Worm (Caenorhabditis elegans) whole organism, L4 larva: ENCODE measurements around the gene R03E9.2.

ENCODE experiments used
- F26F4.8 ChIP-seq: fragments of 200-800 bp; sonication (Bioruptor generic); conservative IDR thresholded peaks from 2 replicates; pipeline ENCODE4 v1.3.6; 2022; ENCODE audit warnings: missing genetic modification characterization, missing compliant biosample characterization
- F37D6.2 ChIP-seq: sonication (generic microtip); optimal IDR thresholded peaks from 2 replicates; lab custom pipeline; 2016; ENCODE audit warnings: mild to moderate bottlenecking, missing genetic modification characterization, missing compliant biosample characterization
- R02D3.7 ChIP-seq: fragments of 150-350 bp; sonication (generic microtip); optimal IDR thresholded peaks from 3 replicates; lab custom pipeline; 2014; ENCODE audit warnings: missing biosample characterization, missing genetic modification characterization
- T20F7.1 ChIP-seq: fragments of 200-800 bp; sonication (Bioruptor generic); optimal IDR thresholded peaks from 2 replicates; lab custom pipeline; 2018; ENCODE audit warnings: mild to moderate bottlenecking, missing genetic modification characterization, missing compliant biosample characterization
- T26A8.4 ChIP-seq: fragments of 200-800 bp; sonication (Bioruptor generic); IDR thresholded peaks from 2 replicates; pipeline ENCODE4 v1.3.6; 2022; ENCODE audit warnings: missing genetic modification characterization, missing compliant biosample characterization
- Y105C5A.15 ChIP-seq: fragments of 200-800 bp; sonication (Bioruptor generic); IDR thresholded peaks from 2 replicates; pipeline ENCODE4 v1.3.6; 2022; ENCODE audit warnings: missing genetic modification characterization, missing compliant biosample characterization
- Y48G9A.11 ChIP-seq: fragments of 200-800 bp; sonication (Bioruptor generic); IDR thresholded peaks from 2 replicates; pipeline ENCODE4 v1.3.6; 2022; ENCODE audit warnings: missing genetic modification reagents, missing genetic modification characterization, missing compliant biosample characterization
- Y75B8A.6 ChIP-seq: fragments of 200-800 bp; sonication (Bioruptor generic); IDR thresholded peaks from 2 replicates; pipeline ENCODE4 v1.3.6; 2022; ENCODE audit warnings: missing genetic modification reagents, missing genetic modification characterization, missing compliant biosample characterization
- ZK337.2 ChIP-seq: fragments of 200-800 bp; sonication (Bioruptor generic); IDR thresholded peaks from 2 replicates; pipeline ENCODE4 v1.3.6; 2022; ENCODE audit warnings: missing genetic modification reagents, missing genetic modification characterization, missing compliant biosample characterization
- ceh-28 ChIP-seq: fragments of 150-350 bp; optimal IDR thresholded peaks from 2 replicates; lab custom pipeline; 2014; ENCODE audit warnings: missing biosample characterization, missing genetic modification reagents, missing genetic modification characterization
- ceh-44 ChIP-seq: fragments of 200-800 bp; sonication (Bioruptor generic); IDR thresholded peaks from 2 replicates; pipeline ENCODE4 v1.3.6; 2022; ENCODE audit warnings: missing genetic modification reagents, missing genetic modification characterization, missing compliant biosample characterization
- ceh-82 ChIP-seq: sonication (generic microtip); optimal IDR thresholded peaks from 2 replicates; lab custom pipeline; 2017; ENCODE audit warnings: missing biosample characterization, missing genetic modification characterization
- cey-2 ChIP-seq: sonication (generic microtip); optimal IDR thresholded peaks from 3 replicates; lab custom pipeline; 2017; ENCODE audit warnings: missing genetic modification characterization, mild to moderate bottlenecking, missing compliant biosample characterization, antibody characterized with exemption, borderline replicate concordance; ENCODE audit not compliant: insufficient read depth
- ctbp-1 ChIP-seq: fragments of 200-800 bp; sonication (Bioruptor generic); IDR thresholded peaks from 2 replicates; pipeline ENCODE4 v1.3.6; 2022; ENCODE audit warnings: missing genetic modification reagents, missing genetic modification characterization, missing compliant biosample characterization
- daf-12 ChIP-seq: fragments of 150-350 bp; optimal IDR thresholded peaks from 2 replicates; lab custom pipeline; 2014; ENCODE audit warnings: missing biosample characterization, missing genetic modification reagents, missing genetic modification characterization
- daf-19 ChIP-seq: fragments of 200-800 bp; sonication (Bioruptor generic); conservative IDR thresholded peaks from 2 replicates; pipeline ENCODE4 v1.3.6; 2022; ENCODE audit warnings: missing genetic modification characterization, missing compliant biosample characterization
- dmd-6 ChIP-seq: fragments of 200-800 bp; sonication (Bioruptor generic); IDR thresholded peaks from 2 replicates; pipeline ENCODE4 v1.3.6; 2022; ENCODE audit warnings: missing genetic modification reagents, missing genetic modification characterization, missing compliant biosample characterization
- egl-43 ChIP-seq: fragments of 200-800 bp; sonication (Bioruptor generic); IDR thresholded peaks from 2 replicates; pipeline ENCODE4 v1.3.6; 2022; ENCODE audit warnings: missing genetic modification reagents, missing genetic modification characterization, missing compliant biosample characterization
- fkh-10 ChIP-seq: fragments of 150-350 bp; optimal IDR thresholded peaks from 2 replicates; lab custom pipeline; 2014; ENCODE audit warnings: missing biosample characterization, missing genetic modification reagents, missing genetic modification characterization
- gei-8 ChIP-seq: fragments of 200-800 bp; sonication (Bioruptor generic); optimal IDR thresholded peaks from 2 replicates; lab custom pipeline; 2018; ENCODE audit warnings: mild to moderate bottlenecking, missing genetic modification characterization, missing compliant biosample characterization
- hif-1 ChIP-seq, 2 experiments: sonication (generic microtip); optimal IDR thresholded peaks; 2 replicates each; lab custom pipeline; 2016 to 2017; ENCODE audit warnings: missing compliant biosample characterization in 2 of 2, missing genetic modification characterization in 2 of 2, missing genetic modification reagents in 2 of 2, missing genotype in 2 of 2, mild to moderate bottlenecking in 1 of 2
- hlh-30 ChIP-seq: sonication (generic microtip); optimal IDR thresholded peaks from 2 replicates; lab custom pipeline; 2017; ENCODE audit warnings: antibody characterized with exemption, mild to moderate bottlenecking, missing genetic modification characterization, missing compliant biosample characterization; ENCODE audit not compliant: insufficient read depth
- hmg-1.1 ChIP-seq: fragments of 200-800 bp; sonication (Bioruptor generic); IDR thresholded peaks from 2 replicates; pipeline ENCODE4 v1.3.6; 2022; ENCODE audit warnings: missing genetic modification reagents, missing genetic modification characterization, missing compliant biosample characterization
- lin-29 ChIP-seq: fragments of 200-800 bp; sonication (Bioruptor generic); IDR thresholded peaks from 2 replicates; pipeline ENCODE4 v1.3.6; 2022; ENCODE audit warnings: missing genetic modification reagents, missing genetic modification characterization, missing compliant biosample characterization
- lin-38 ChIP-seq: fragments of 200-800 bp; sonication (Bioruptor generic); IDR thresholded peaks from 2 replicates; pipeline ENCODE4 v1.3.6; 2022; ENCODE audit warnings: missing genetic modification reagents, missing genetic modification characterization, missing compliant biosample characterization
- mes-2 ChIP-seq: sonication (generic microtip); optimal IDR thresholded peaks from 2 replicates; lab custom pipeline; 2016; ENCODE audit warnings: missing genotype, mild to moderate bottlenecking, missing genetic modification characterization, missing compliant biosample characterization; ENCODE audit not compliant: poor library complexity, severe bottlenecking
- mxl-3 ChIP-seq: fragments of 200-800 bp; sonication (Bioruptor generic); optimal IDR thresholded peaks from 2 replicates; lab custom pipeline; 2018; ENCODE audit warnings: mild to moderate bottlenecking, missing genetic modification characterization, missing compliant biosample characterization
- nhr-10 ChIP-seq: fragments of 150-350 bp; optimal IDR thresholded peaks from 2 replicates; lab custom pipeline; 2014; ENCODE audit warnings: missing biosample characterization, missing genetic modification characterization
- nhr-102 ChIP-seq: sonication (generic microtip); optimal IDR thresholded peaks from 2 replicates; lab custom pipeline; 2016; ENCODE audit warnings: mild to moderate bottlenecking, missing genetic modification characterization, moderate library complexity, missing compliant biosample characterization
- nhr-11 ChIP-seq: fragments of 150-350 bp; optimal IDR thresholded peaks from 2 replicates; lab custom pipeline; 2014; ENCODE audit warnings: missing biosample characterization, missing genetic modification characterization
- nhr-111 ChIP-seq: fragments of 200-800 bp; sonication (Bioruptor generic); optimal IDR thresholded peaks from 2 replicates; lab custom pipeline; 2018; ENCODE audit warnings: mild to moderate bottlenecking, missing genetic modification characterization, missing compliant biosample characterization
- nhr-25 ChIP-seq: sonication (generic microtip); optimal IDR thresholded peaks from 2 replicates; lab custom pipeline; 2017; ENCODE audit warnings: missing genetic modification characterization, mild to moderate bottlenecking, missing compliant biosample characterization, antibody characterized with exemption, moderate library complexity, borderline replicate concordance; ENCODE audit not compliant: insufficient read depth
- pha-4 ChIP-seq, 2 experiments: fragments of 150-350 bp in 1 of 2; fragments of 200-800 bp in 1 of 2; sonication (Bioruptor generic) in 1 of 2; IDR thresholded peaks in 1 of 2; optimal IDR thresholded peaks in 1 of 2; 2 replicates each; pipeline versions ENCODE4 v1.3.6 to Lab custom; 2014 to 2022; ENCODE audit warnings: missing genetic modification characterization in 2 of 2, missing genetic modification reagents in 2 of 2, missing biosample characterization in 1 of 2, missing compliant biosample characterization in 1 of 2
- php-3 ChIP-seq: fragments of 200-800 bp; sonication (Bioruptor generic); IDR thresholded peaks from 2 replicates; pipeline ENCODE4 v1.3.6; 2022; ENCODE audit warnings: missing genetic modification reagents, missing genetic modification characterization, missing compliant biosample characterization
- rbr-2 ChIP-seq: sonication (generic microtip); optimal IDR thresholded peaks from 2 replicates; lab custom pipeline; 2016; ENCODE audit warnings: missing genotype, missing genetic modification characterization, missing compliant biosample characterization
- set-16 ChIP-seq: fragments of 200-800 bp; sonication (Bioruptor generic); IDR thresholded peaks from 2 replicates; pipeline ENCODE4 v1.3.6; 2022; ENCODE audit warnings: missing genetic modification reagents, missing genetic modification characterization, missing compliant biosample characterization
- skn-1 ChIP-seq: fragments of 150-350 bp; optimal IDR thresholded peaks from 2 replicates; lab custom pipeline; 2014; ENCODE audit warnings: missing biosample characterization, missing genetic modification characterization
- spr-3 ChIP-seq: fragments of 200-800 bp; sonication (Bioruptor generic); optimal IDR thresholded peaks from 2 replicates; lab custom pipeline; 2018; ENCODE audit warnings: mild to moderate bottlenecking, missing genetic modification characterization, missing compliant biosample characterization
- zfp-2 ChIP-seq: sonication (generic microtip); optimal IDR thresholded peaks from 2 replicates; lab custom pipeline; 2016; ENCODE audit warnings: mild to moderate bottlenecking, missing genetic modification characterization, missing compliant biosample characterization
- ztf-11 ChIP-seq: fragments of 150-350 bp; optimal IDR thresholded peaks from 2 replicates; lab custom pipeline; 2014; ENCODE audit warnings: missing biosample characterization, missing genetic modification characterization

Gene R03E9.2

ce11 chrX:6733201-6733600 is at the start of gene R03E9.2:
TSS of gene R03E9.2 (minus strand) at chrX:6733301.
- TF ChIP-seq set-16, result no peak
- no peak for TF ChIP-seq hmg-1.1 (GFP tag; lab: Robert Waterston, UW)
- no peak for TF ChIP-seq egl-43
- no peak for TF ChIP-seq rbr-2
- TF ChIP-seq R02D3.7, result no peak
- TF ChIP-seq lin-29, result no peak
- no peak for TF ChIP-seq spr-3
- no peak for TF ChIP-seq T26A8.4
- TF ChIP-seq ceh-82 (tag; lab: Kevin White, UChicago), result no peak
- no peak for TF ChIP-seq mxl-3 (GFP tag; lab: Kevin White, UChicago)

- TF ChIP-seq ceh-28 (tag; lab: Kevin White, UChicago) (no peak), hif-1 (tag; optimal IDR thresholded peaks at IDR 0.05; lab: Kevin White, UChicago) (no peak), Y105C5A.15 (no peak), daf-19 (GFP tag; lab: Robert Waterston, UW) (no peak), zfp-2 (tag; lab: Kevin White, UChicago) (no peak), rbr-2 (no peak), mxl-3 (GFP tag; lab: Kevin White, UChicago) (no peak), ztf-11 (no peak), T20F7.1 (GFP tag; lab: Kevin White, UChicago) (no peak), Y48G9A.11 (GFP tag; lab: Robert Waterston, UW) (no peak), hlh-30 (no peak), nhr-102 (tag; lab: Kevin White, UChicago) (no peak), dmd-6 (GFP tag; lab: Robert Waterston, UW) (no peak), php-3 (GFP tag; lab: Robert Waterston, UW) (no peak), set-16 (no peak), ceh-44 (no peak), ctbp-1 (GFP tag; lab: Robert Waterston, UW) (no peak), daf-12 (no peak), F26F4.8 (no peak), nhr-10 (tag; lab: Kevin White, UChicago) (no peak)
Observed at ce11 chrX:6782857-6783256, 49.8 kb upstream of the R03E9.2 start, which contains the start of gene idpp-6. TSS of gene idpp-6 (plus strand) at chrX:6783157.

DNA sequence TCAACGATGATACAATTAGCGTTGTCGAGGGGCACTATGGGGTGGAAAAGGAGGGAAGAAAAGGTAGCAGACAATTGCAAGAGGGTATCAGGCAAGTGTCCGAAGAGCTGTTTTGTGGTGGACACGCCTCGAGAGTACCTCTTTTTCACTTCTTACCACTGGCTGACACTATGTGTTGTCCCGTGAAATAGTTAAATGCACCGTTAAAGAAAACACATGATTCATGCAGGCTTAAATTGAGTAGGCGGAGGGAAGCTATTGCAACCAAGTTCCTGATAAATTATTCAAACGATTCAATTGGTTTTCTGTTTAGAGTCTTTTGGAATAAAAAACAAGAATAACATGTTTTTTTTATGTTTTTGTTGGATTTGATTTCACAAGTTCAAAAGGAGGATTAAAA is 44.9 kb upstream of the R03E9.2 start, which contains the start of gene irk-1:
Gene irk-1, minus strand, starts transcription at position 101 of the 400 bp plus-strand sequence.
- TF ChIP-seq cey-2 (tag; lab: Kevin White, UChicago), result no peak
- no peak for TF ChIP-seq gei-8 (GFP tag; lab: Kevin White, UChicago)
- TF ChIP-seq nhr-102 (tag; lab: Kevin White, UChicago), result no peak
- no peak for TF ChIP-seq lin-38
- no peak for TF ChIP-seq skn-1
- no peak for TF ChIP-seq hif-1 (tag; optimal IDR thresholded peaks at IDR 0.05; lab: Kevin White, UChicago)
- no peak for TF ChIP-seq ztf-11
- TF ChIP-seq ZK337.2, result no peak
- no peak for TF ChIP-seq mes-2 (tag; lab: Kevin White, UChicago)
- no peak for TF ChIP-seq R02D3.7
- no peak for TF ChIP-seq nhr-111 (GFP tag; lab: Kevin White, UChicago)
- TF ChIP-seq nhr-11, result no peak
- no peak for TF ChIP-seq nhr-25
- no peak for TF ChIP-seq ceh-82 (tag; lab: Kevin White, UChicago)
- TF ChIP-seq Y75B8A.6 (GFP tag; lab: Robert Waterston, UW), result no peak
- TF ChIP-seq fkh-10 (GFP tag; lab: Kevin White, UChicago), result no peak
- TF ChIP-seq pha-4 (GFP tag; IDR thresholded peaks at IDR 0.05; lab: Robert Waterston, UW), result no peak
- no peak for TF ChIP-seq pha-4 (tag; optimal IDR thresholded peaks at IDR 0.05; lab: Kevin White, UChicago)
- no peak for TF ChIP-seq F37D6.2 (tag; lab: Kevin White, UChicago)
- no peak for TF ChIP-seq T20F7.1 (GFP tag; lab: Kevin White, UChicago)
